Worm (Caenorhabditis elegans) whole organism, L4 larva: ENCODE measurements around the gene eri-3.

Source experiments
- T26A8.4 ChIP-seq: fragments of 200-800 bp; sonication (Bioruptor generic); IDR thresholded peaks from 2 replicates; pipeline ENCODE4 v1.3.6; 2022; ENCODE audit warnings: missing genetic modification characterization, missing compliant biosample characterization
- Y48G9A.11 ChIP-seq: fragments of 200-800 bp; sonication (Bioruptor generic); IDR thresholded peaks from 2 replicates; pipeline ENCODE4 v1.3.6; 2022; ENCODE audit warnings: missing genetic modification reagents, missing genetic modification characterization, missing compliant biosample characterization
- ZK337.2 ChIP-seq: fragments of 200-800 bp; sonication (Bioruptor generic); IDR thresholded peaks from 2 replicates; pipeline ENCODE4 v1.3.6; 2022; ENCODE audit warnings: missing genetic modification reagents, missing genetic modification characterization, missing compliant biosample characterization
- aly-2 ChIP-seq: sonication (generic microtip); optimal IDR thresholded peaks from 2 replicates; lab custom pipeline; 2018; ENCODE audit warnings: missing biosample characterization, missing genetic modification characterization
- ceh-28 ChIP-seq: fragments of 150-350 bp; optimal IDR thresholded peaks from 2 replicates; lab custom pipeline; 2014; ENCODE audit warnings: missing biosample characterization, missing genetic modification reagents, missing genetic modification characterization
- ceh-44 ChIP-seq: fragments of 200-800 bp; sonication (Bioruptor generic); IDR thresholded peaks from 2 replicates; pipeline ENCODE4 v1.3.6; 2022; ENCODE audit warnings: missing genetic modification reagents, missing genetic modification characterization, missing compliant biosample characterization
- ctbp-1 ChIP-seq: fragments of 200-800 bp; sonication (Bioruptor generic); IDR thresholded peaks from 2 replicates; pipeline ENCODE4 v1.3.6; 2022; ENCODE audit warnings: missing genetic modification reagents, missing genetic modification characterization, missing compliant biosample characterization
- daf-12 ChIP-seq: fragments of 150-350 bp; optimal IDR thresholded peaks from 2 replicates; lab custom pipeline; 2014; ENCODE audit warnings: missing biosample characterization, missing genetic modification reagents, missing genetic modification characterization
- daf-19 ChIP-seq: fragments of 200-800 bp; sonication (Bioruptor generic); conservative IDR thresholded peaks from 2 replicates; pipeline ENCODE4 v1.3.6; 2022; ENCODE audit warnings: missing genetic modification characterization, missing compliant biosample characterization
- dmd-9 ChIP-seq: fragments of 200-800 bp; sonication (Bioruptor generic); IDR thresholded peaks from 2 replicates; pipeline ENCODE4 v1.3.6; 2022; ENCODE audit warnings: missing genetic modification reagents, missing genetic modification characterization, missing compliant biosample characterization
- duxl-1 ChIP-seq: sonication (generic microtip); optimal IDR thresholded peaks from 2 replicates; lab custom pipeline; 2016; ENCODE audit warnings: mild to moderate bottlenecking, missing genetic modification characterization, moderate library complexity, missing compliant biosample characterization; ENCODE audit not compliant: poor library complexity
- dve-1 ChIP-seq: sonication (generic microtip); optimal IDR thresholded peaks from 2 replicates; lab custom pipeline; 2017; ENCODE audit warnings: antibody characterized with exemption, mild to moderate bottlenecking, missing genetic modification characterization, missing compliant biosample characterization; ENCODE audit not compliant: insufficient read depth
- egl-27 ChIP-seq: sonication (generic microtip); optimal IDR thresholded peaks from 3 replicates; lab custom pipeline; 2017; ENCODE audit warnings: missing biosample characterization, missing genetic modification reagents, missing genetic modification characterization
- hlh-11 ChIP-seq: fragments of 200-800 bp; sonication (Bioruptor generic); optimal IDR thresholded peaks from 2 replicates; lab custom pipeline; 2018; ENCODE audit warnings: mild to moderate bottlenecking, missing genetic modification characterization, missing compliant biosample characterization
- hlh-30 ChIP-seq: sonication (generic microtip); optimal IDR thresholded peaks from 2 replicates; lab custom pipeline; 2017; ENCODE audit warnings: antibody characterized with exemption, mild to moderate bottlenecking, missing genetic modification characterization, missing compliant biosample characterization; ENCODE audit not compliant: insufficient read depth
- jun-1 ChIP-seq: fragments of 150-350 bp; optimal IDR thresholded peaks from 2 replicates; lab custom pipeline; 2014; ENCODE audit warnings: missing biosample characterization, missing genetic modification reagents, missing genetic modification characterization
- lim-7 ChIP-seq: fragments of 200-800 bp; sonication (Bioruptor generic); IDR thresholded peaks from 2 replicates; pipeline ENCODE4 v1.3.6; 2022; ENCODE audit warnings: missing genetic modification characterization, missing compliant biosample characterization
- lin-38 ChIP-seq: fragments of 200-800 bp; sonication (Bioruptor generic); IDR thresholded peaks from 2 replicates; pipeline ENCODE4 v1.3.6; 2022; ENCODE audit warnings: missing genetic modification reagents, missing genetic modification characterization, missing compliant biosample characterization
- lir-3 ChIP-seq: sonication (generic microtip); optimal IDR thresholded peaks from 2 replicates; lab custom pipeline; 2016; ENCODE audit warnings: mild to moderate bottlenecking, missing genetic modification characterization, missing compliant biosample characterization
- lsy-2 ChIP-seq, 2 experiments: fragments of 150-350 bp in 1 of 2; sonication (generic microtip) in 1 of 2; optimal IDR thresholded peaks; 2 replicates each; lab custom pipeline; 2014 to 2017; ENCODE audit warnings: missing biosample characterization in 2 of 2, missing genetic modification characterization in 2 of 2
- madf-5 ChIP-seq, 2 experiments: fragments of 200-800 bp; sonication (Bioruptor generic); IDR thresholded peaks; 2 replicates each; pipeline ENCODE4 v1.3.6; 2022; ENCODE audit warnings: missing compliant biosample characterization in 2 of 2, missing genetic modification characterization in 2 of 2
- madf-9 ChIP-seq: fragments of 200-800 bp; sonication (Bioruptor generic); conservative IDR thresholded peaks from 2 replicates; pipeline ENCODE4 v1.3.6; 2022; ENCODE audit warnings: missing genetic modification reagents, missing genetic modification characterization, missing compliant biosample characterization
- mdl-1 ChIP-seq, 2 experiments: fragments of 150-350 bp in 1 of 2; sonication (generic microtip) in 1 of 2; optimal IDR thresholded peaks; 2 replicates each; lab custom pipeline; 2014 to 2017; ENCODE audit warnings: missing biosample characterization in 2 of 2, missing genetic modification characterization in 2 of 2
- mxl-3 ChIP-seq: fragments of 200-800 bp; sonication (Bioruptor generic); optimal IDR thresholded peaks from 2 replicates; lab custom pipeline; 2018; ENCODE audit warnings: mild to moderate bottlenecking, missing genetic modification characterization, missing compliant biosample characterization
- nhr-102 ChIP-seq: sonication (generic microtip); optimal IDR thresholded peaks from 2 replicates; lab custom pipeline; 2016; ENCODE audit warnings: mild to moderate bottlenecking, missing genetic modification characterization, moderate library complexity, missing compliant biosample characterization
- nhr-111 ChIP-seq: fragments of 200-800 bp; sonication (Bioruptor generic); optimal IDR thresholded peaks from 2 replicates; lab custom pipeline; 2018; ENCODE audit warnings: mild to moderate bottlenecking, missing genetic modification characterization, missing compliant biosample characterization
- nhr-28 ChIP-seq: fragments of 150-350 bp; optimal IDR thresholded peaks from 2 replicates; lab custom pipeline; 2014; ENCODE audit warnings: missing biosample characterization, missing genetic modification characterization
- nhr-76 ChIP-seq: fragments of 150-350 bp; optimal IDR thresholded peaks from 2 replicates; lab custom pipeline; 2014; ENCODE audit warnings: missing biosample characterization, missing genetic modification characterization
- saeg-2 ChIP-seq: fragments of 200-800 bp; sonication (Bioruptor generic); IDR thresholded peaks from 2 replicates; pipeline ENCODE4 v1.3.6; 2022; ENCODE audit warnings: missing genetic modification reagents, missing genetic modification characterization, missing compliant biosample characterization
- sdz-12 ChIP-seq: fragments of 200-800 bp; sonication (Bioruptor generic); optimal IDR thresholded peaks from 2 replicates; lab custom pipeline; 2018; ENCODE audit warnings: mild to moderate bottlenecking, missing genetic modification characterization, missing compliant biosample characterization
- snpc-4 ChIP-seq: fragments of 150-350 bp; optimal IDR thresholded peaks from 2 replicates; lab custom pipeline; 2014; ENCODE audit warnings: missing biosample characterization, missing genetic modification characterization
- tag-97 ChIP-seq: fragments of 200-800 bp; sonication (Bioruptor generic); IDR thresholded peaks from 2 replicates; pipeline ENCODE4 v1.3.6; 2022; ENCODE audit warnings: missing genetic modification characterization, missing compliant biosample characterization
- tra-1 ChIP-seq: fragments of 200-800 bp; sonication (Bioruptor generic); IDR thresholded peaks from 2 replicates; pipeline ENCODE4 v1.3.6; 2022; ENCODE audit warnings: missing genetic modification reagents, missing genetic modification characterization, missing compliant biosample characterization
- ztf-11 ChIP-seq: fragments of 150-350 bp; optimal IDR thresholded peaks from 2 replicates; lab custom pipeline; 2014; ENCODE audit warnings: missing biosample characterization, missing genetic modification characterization

The eri-3 gene

ce11 chrII:1084899-1085298 is 38.4 kb upstream of the eri-3 start (continued):
- TF ChIP-seq egl-27 (no peak), ceh-28 (no peak), mxl-3 (GFP tag; lab: Kevin White, UChicago) (no peak), tra-1 (no peak), duxl-1 (tag; lab: Kevin White, UChicago) (no peak), nhr-102 (tag; lab: Kevin White, UChicago) (no peak), nhr-76 (tag; lab: Kevin White, UChicago) (no peak), jun-1 (tag; lab: Kevin White, UChicago) (no peak), ceh-44 (no peak), aly-2 (no peak), ztf-11 (tag; lab: Kevin White, UChicago) (no peak), saeg-2 (GFP tag; lab: Robert Waterston, UW) (no peak)

ce11 chrII:1085546-1085945 is 37.8 kb upstream of the eri-3 start:
- TF ChIP-seq dve-1 (no peak), hlh-11 (no peak), dmd-9 (GFP tag; lab: Robert Waterston, UW) (no peak), tag-97 (GFP tag; lab: Robert Waterston, UW) (no peak), ztf-11 (tag; lab: Kevin White, UChicago) (no peak), ctbp-1 (GFP tag; lab: Robert Waterston, UW) (no peak), sdz-12 (GFP tag; lab: Kevin White, UChicago) (no peak), madf-5 (GFP tag; IDR thresholded peaks at IDR 0.05; lab: Robert Waterston, UW) (no peak), daf-19 (no peak), saeg-2 (GFP tag; lab: Robert Waterston, UW) (no peak), lsy-2 (tag; optimal IDR thresholded peaks at IDR 0.05; lab: Kevin White, UChicago) (no peak), ZK337.2 (GFP tag; lab: Robert Waterston, UW) (no peak), nhr-111 (GFP tag; lab: Kevin White, UChicago) (no peak), T26A8.4 (GFP tag; lab: Robert Waterston, UW) (no peak), lir-3 (tag; lab: Kevin White, UChicago) (no peak), daf-12 (no peak), madf-9 (GFP tag; lab: Robert Waterston, UW) (no peak), duxl-1 (tag; lab: Kevin White, UChicago) (no peak)

- TF ChIP-seq ztf-11 (tag; lab: Kevin White, UChicago) (no peak), snpc-4 (tag; lab: Kevin White, UChicago) (no peak), mdl-1 (tag; optimal IDR thresholded peaks at IDR 0.05; lab: Kevin White, UChicago) (peak in 1 of 2 experiments; percentile 40), hlh-30 (peak; percentile 31), lim-7 (GFP tag; lab: Robert Waterston, UW) (no peak)
Measured at ce11 chrII:1086479-1086878, 36.9 kb upstream of the eri-3 start.

ce11 chrII:1088527-1089230 is 34.7 kb upstream of the eri-3 start:
- TF ChIP-seq Y48G9A.11 (GFP tag; lab: Robert Waterston, UW) (no peak), lin-38 (0 out of 2 replicates have a peak, but pooled peaks have one; percentile 25)

ce11 chrII:1090743-1091142 is 32.6 kb upstream of the eri-3 start:
- no peak for TF ChIP-seq saeg-2 (GFP tag; lab: Robert Waterston, UW)
- TF ChIP-seq nhr-28 (tag; lab: Kevin White, UChicago) = peak; percentile 41
